Worm (Caenorhabditis elegans) whole organism, early embryonic: Measurements from ENCODE around the gene F15E6.10.

ENCODE experiments used
- B0310.2 ChIP-seq: sonication (generic microtip); optimal IDR thresholded peaks from 2 replicates; lab custom pipeline; 2016; ENCODE audit warnings: mild to moderate bottlenecking, missing genetic modification characterization, missing compliant biosample characterization
- ama-1 ChIP-seq: fragments of 150-350 bp; optimal IDR thresholded peaks from 2 replicates; lab custom pipeline; 2014
- ceh-13 ChIP-seq: fragments of 200-800 bp; sonication (Bioruptor generic); optimal IDR thresholded peaks from 2 replicates; lab custom pipeline; 2018; ENCODE audit warnings: mild to moderate bottlenecking, missing genetic modification characterization, missing compliant biosample characterization
- flt-1 ChIP-seq: fragments of 200-800 bp; sonication (Bioruptor generic); IDR thresholded peaks from 2 replicates; pipeline ENCODE4 v1.3.6; 2022; ENCODE audit warnings: missing genetic modification characterization, missing compliant biosample characterization
- pes-1 ChIP-seq: fragments of 200-800 bp; sonication (Bioruptor generic); IDR thresholded peaks from 2 replicates; pipeline ENCODE4 v1.3.6; 2022; ENCODE audit warnings: missing genetic modification reagents, missing genetic modification characterization, missing compliant biosample characterization
- scrt-1 ChIP-seq: fragments of 200-800 bp; sonication (Bioruptor generic); IDR thresholded peaks from 2 replicates; pipeline ENCODE4 v1.3.6; 2022; ENCODE audit warnings: missing genetic modification characterization, missing compliant biosample characterization

ce11 chrIV:4289267-4289666 lies 3.4 kb upstream of the F15E6.10 start, which contains the start of gene F15E6.5:
- TF ChIP-seq ceh-13 (GFP tag; lab: Kevin White, UChicago) (no peak), B0310.2 (tag; lab: Kevin White, UChicago) (no peak), pes-1 (no peak), scrt-1 (GFP tag; lab: Robert Waterston, UW) (no peak), flt-1 (GFP tag; lab: Robert Waterston, UW) (no peak), ama-1 (lab: Kevin White, UChicago) (no peak)
